Worm (Caenorhabditis elegans): ENCODE results near the gene srh-125.

ce11 chrV:7508566-7509044 lies 31.9 kb upstream of the srh-125 start, which contains the start of the genes str-31 and nhr-172:
- no peak for TF ChIP-seq nhr-11 (tag; optimal IDR thresholded peaks at IDR 0.05)
- no peak for TF ChIP-seq nfya-1 (tag; optimal IDR thresholded peaks at IDR 0.05; ENCODE audit: insufficient read depth)
- TF ChIP-seq nhr-28 (tag; optimal IDR thresholded peaks at IDR 0.05): no peak
- no peak for TF ChIP-seq pqm-1 (tag; optimal IDR thresholded peaks at IDR 0.05)
- TF ChIP-seq unc-62 (GFP tag; optimal IDR thresholded peaks at IDR 0.05): no peak
- no peak for TF ChIP-seq mdl-1 (tag; optimal IDR thresholded peaks at IDR 0.05)

Measured in whole organism, L3 larva.